Worm (Caenorhabditis elegans): ENCODE results near the gene nspe-1.

ce11 chrII:12640370-12640769 is 19.7 kb upstream of the nspe-1 start, which contains the start of gene nhr-235:
- TF ChIP-seq snpc-4 (tag; optimal IDR thresholded peaks at IDR 0.05) (no peak), elt-3 (tag; optimal IDR thresholded peaks at IDR 0.05) (no peak), nhr-237 (tag; optimal IDR thresholded peaks at IDR 0.05) (no peak), skn-1 (tag; optimal IDR thresholded peaks at IDR 0.05) (no peak), nhr-6 (tag; optimal IDR thresholded peaks at IDR 0.05) (no peak), nhr-25 (tag; optimal IDR thresholded peaks at IDR 0.05) (no peak), ama-1 (optimal IDR thresholded peaks at IDR 0.05) (no peak), lin-11 (tag; optimal IDR thresholded peaks at IDR 0.05) (no peak)

Measured in whole organism, L2 larva.